Fruit fly (Drosophila melanogaster) whole organism, embryonic: ENCODE measurements around the gene alpha4GT2.
A peak's percentile ranks its signal among the peaks of the same experiment; 100 is the strongest.

ENCODE experiments used
- Adf1 ChIP-seq: fragments of 200-800 bp; sonication (Bioruptor generic); IDR thresholded peaks from 2 replicates; pipeline ENCODE4 v1.3.6; 2022; ENCODE audit warnings: missing biosample characterization, missing genetic modification characterization
- Awh ChIP-seq: fragments of 200-800 bp; sonication (Bioruptor generic); IDR thresholded peaks from 2 replicates; pipeline ENCODE4, ENCODE4 v1.3.6; 2022; ENCODE audit warnings: missing biosample characterization, missing genetic modification characterization
- BEAF-32 ChIP-seq: fragments of 200-800 bp; sonication (Bioruptor generic); optimal IDR thresholded peaks from 3 replicates; lab custom pipeline; 2017; ENCODE audit warnings: missing biosample characterization, missing genetic modification characterization, mild to moderate bottlenecking, moderate library complexity, missing genetic modification reagents
- Bdp1 ChIP-seq: fragments of 200-800 bp; sonication (Bioruptor generic); optimal IDR thresholded peaks from 3 replicates; lab custom pipeline; 2016; ENCODE audit warnings: missing biosample characterization, missing genetic modification characterization
- Blimp-1 ChIP-seq: fragments of 200-800 bp; sonication (Bioruptor generic); optimal IDR thresholded peaks from 3 replicates; lab custom pipeline; 2018; ENCODE audit warnings: missing biosample characterization, missing genetic modification characterization, mild to moderate bottlenecking, moderate library complexity, missing genetic modification reagents
- CG10321 ChIP-seq: fragments of 200-800 bp; sonication (Bioruptor generic); IDR thresholded peaks from 2 replicates; pipeline ENCODE4 v1.3.6; 2022; ENCODE audit warnings: missing biosample characterization, missing genetic modification characterization
- CG11504 ChIP-seq: fragments of 200-800 bp; sonication (Bioruptor generic); optimal IDR thresholded peaks from 3 replicates; lab custom pipeline; 2019; ENCODE audit warnings: missing biosample characterization, mild to moderate bottlenecking, missing genetic modification characterization, moderate library complexity
- CG12942 ChIP-seq: fragments of 200-800 bp; sonication (Bioruptor generic); optimal IDR thresholded peaks from 3 replicates; lab custom pipeline; 2016; ENCODE audit warnings: missing biosample characterization, missing genetic modification characterization
- CG1647 ChIP-seq: fragments of 200-800 bp; sonication (Bioruptor generic); optimal IDR thresholded peaks from 3 replicates; lab custom pipeline; 2016; ENCODE audit warnings: missing biosample characterization, missing genetic modification characterization
- CG16779 ChIP-seq: fragments of 200-800 bp; sonication (Bioruptor generic); IDR thresholded peaks from 2 replicates; pipeline ENCODE4 v1.3.6; 2022; ENCODE audit warnings: missing biosample characterization, missing genetic modification characterization
- CG18476 ChIP-seq: fragments of 200-800 bp; sonication (Bioruptor generic); optimal IDR thresholded peaks from 2 replicates; lab custom pipeline; 2016; ENCODE audit warnings: missing biosample characterization, mild to moderate bottlenecking, missing genetic modification characterization
- CG2202 ChIP-seq: fragments of 200-800 bp; sonication (Bioruptor generic); optimal IDR thresholded peaks from 2 replicates; lab custom pipeline; 2018; ENCODE audit warnings: missing biosample characterization, mild to moderate bottlenecking, missing genetic modification characterization
- CG2712 ChIP-seq: fragments of 200-800 bp; optimal IDR thresholded peaks from 3 replicates; lab custom pipeline; 2019; ENCODE audit warnings: missing biosample characterization, mild to moderate bottlenecking, missing genetic modification characterization, moderate library complexity
- CG6175 ChIP-seq: fragments of 200-800 bp; sonication (Bioruptor generic); IDR thresholded peaks from 3 replicates; pipeline ENCODE4 v1.3.6; 2022; ENCODE audit warnings: missing biosample characterization, missing genetic modification characterization
- CG6254 ChIP-seq: fragments of 200-800 bp; sonication (Bioruptor generic); optimal IDR thresholded peaks from 3 replicates; lab custom pipeline; 2017; ENCODE audit warnings: mild to moderate bottlenecking, missing biosample characterization, missing genetic modification reagents, missing genetic modification characterization
- CG6854 ChIP-seq: fragments of 200-800 bp; sonication (Bioruptor generic); optimal IDR thresholded peaks from 3 replicates; lab custom pipeline; 2017; ENCODE audit warnings: missing biosample characterization, mild to moderate bottlenecking, missing genetic modification characterization
- CG7556 ChIP-seq: fragments of 200-800 bp; sonication (Bioruptor generic); optimal IDR thresholded peaks from 2 replicates; lab custom pipeline; 2017; ENCODE audit warnings: missing biosample characterization, mild to moderate bottlenecking, missing genetic modification characterization
- CG9817 ChIP-seq: fragments of 200-800 bp; sonication (Bioruptor generic); optimal IDR thresholded peaks from 2 replicates; lab custom pipeline; 2018; ENCODE audit warnings: missing biosample characterization, mild to moderate bottlenecking, missing genetic modification characterization, moderate library complexity
- CG9876 ChIP-seq: fragments of 200-800 bp; sonication (Bioruptor generic); optimal IDR thresholded peaks from 2 replicates; lab custom pipeline; 2016; ENCODE audit warnings: missing biosample characterization, missing genetic modification characterization
- Camta ChIP-seq: fragments of 200-800 bp; sonication (Bioruptor generic); optimal IDR thresholded peaks from 2 replicates; lab custom pipeline; 2016; ENCODE audit warnings: missing biosample characterization, missing genetic modification characterization
- CkIIα-i1 ChIP-seq: fragments of 200-800 bp; sonication (Bioruptor generic); IDR thresholded peaks from 2 replicates; pipeline ENCODE4 v1.3.6; 2022; ENCODE audit warnings: missing biosample characterization, missing genetic modification characterization
- Elba2 ChIP-seq: fragments of 200-800 bp; sonication (Bioruptor generic); optimal IDR thresholded peaks from 3 replicates; lab custom pipeline; 2016; ENCODE audit warnings: missing biosample characterization, missing genetic modification characterization
- HmgD ChIP-seq: fragments of 200-800 bp; sonication (Bioruptor generic); optimal IDR thresholded peaks from 3 replicates; lab custom pipeline; 2016; ENCODE audit warnings: missing biosample characterization, missing genetic modification characterization
- HmgZ ChIP-seq: fragments of 200-800 bp; sonication (Bioruptor generic); optimal IDR thresholded peaks from 2 replicates; lab custom pipeline; 2018; ENCODE audit warnings: missing biosample characterization, mild to moderate bottlenecking, missing genetic modification characterization
- Hmx ChIP-seq: fragments of 200-800 bp; sonication (Bioruptor generic); optimal IDR thresholded peaks from 2 replicates; lab custom pipeline; 2016; ENCODE audit warnings: missing biosample characterization, missing genetic modification characterization
- NK7.1 ChIP-seq: fragments of 200-800 bp; sonication (Bioruptor generic); optimal IDR thresholded peaks from 3 replicates; lab custom pipeline; 2016; ENCODE audit warnings: missing biosample characterization, missing genetic modification characterization
- Nf-YB ChIP-seq: fragments of 200-800 bp; sonication (Bioruptor generic); optimal IDR thresholded peaks from 3 replicates; lab custom pipeline; 2019; ENCODE audit warnings: missing biosample characterization, mild to moderate bottlenecking, missing genetic modification characterization, moderate library complexity
- Ravus ChIP-seq: fragments of 200-800 bp; sonication (Bioruptor generic); IDR thresholded peaks from 2 replicates; pipeline ENCODE4 v1.3.6; 2022; ENCODE audit warnings: missing biosample characterization, missing genetic modification characterization
- Six4 ChIP-seq: fragments of 200-800 bp; sonication (Bioruptor generic); optimal IDR thresholded peaks from 2 replicates; lab custom pipeline; 2016; ENCODE audit warnings: missing biosample characterization, missing genetic modification characterization
- Sry-β ChIP-seq: fragments of 200-800 bp; sonication (Bioruptor generic); optimal IDR thresholded peaks from 2 replicates; lab custom pipeline; 2018; ENCODE audit warnings: missing biosample characterization, mild to moderate bottlenecking, missing genetic modification characterization, moderate library complexity
- Sry-δ ChIP-seq: fragments of 200-800 bp; sonication (Bioruptor generic); optimal IDR thresholded peaks from 2 replicates; lab custom pipeline; 2016; ENCODE audit warnings: missing biosample characterization, missing genetic modification characterization
- al ChIP-seq: fragments of 200-800 bp; sonication (Bioruptor generic); IDR thresholded peaks from 2 replicates; pipeline ENCODE4 v1.3.6; 2022; ENCODE audit warnings: missing biosample characterization, missing genetic modification characterization
- bab2 ChIP-seq: fragments of 200-800 bp; sonication (Bioruptor generic); optimal IDR thresholded peaks from 2 replicates; lab custom pipeline; 2016; ENCODE audit warnings: missing biosample characterization, missing genetic modification characterization
- bcd ChIP-seq: fragments of 200-800 bp; sonication (Bioruptor generic); optimal IDR thresholded peaks from 2 replicates; lab custom pipeline; 2017; ENCODE audit warnings: missing biosample characterization, mild to moderate bottlenecking, missing genetic modification characterization
- bsh ChIP-seq, 2 experiments: fragments of 200-800 bp; sonication (Bioruptor generic); optimal IDR thresholded peaks; 2 replicates each; lab custom pipeline; 2017 to 2018; ENCODE audit warnings: mild to moderate bottlenecking in 2 of 2, missing biosample characterization in 2 of 2, missing genetic modification characterization in 2 of 2, moderate library complexity in 1 of 2
- cad ChIP-seq: fragments of >200 bp; optimal IDR thresholded peaks from 2 replicates; lab custom pipeline; 2017; ENCODE audit warnings: missing biosample characterization, missing genetic modification characterization
- chif ChIP-seq, 2 experiments: fragments of 200-800 bp; sonication (Bioruptor generic); optimal IDR thresholded peaks; 3 replicates each; lab custom pipeline; 2016; ENCODE audit warnings: missing biosample characterization in 2 of 2, missing genetic modification characterization in 2 of 2
- cwo ChIP-seq: fragments of 200-800 bp; sonication (Bioruptor generic); optimal IDR thresholded peaks from 3 replicates; lab custom pipeline; 2017; ENCODE audit warnings: missing biosample characterization, missing genetic modification characterization, mild to moderate bottlenecking, moderate library complexity, missing genetic modification reagents
- da ChIP-seq: fragments of 200-800 bp; sonication (Bioruptor generic); optimal IDR thresholded peaks from 2 replicates; lab custom pipeline; 2016; ENCODE audit warnings: missing biosample characterization, missing genetic modification characterization
- ems ChIP-seq: fragments of 200-800 bp; sonication (Bioruptor generic); optimal IDR thresholded peaks from 3 replicates; lab custom pipeline; 2016; ENCODE audit warnings: missing biosample characterization, missing genetic modification characterization
- fd96Cb ChIP-seq: fragments of 200-800 bp; sonication (Bioruptor generic); optimal IDR thresholded peaks from 2 replicates; lab custom pipeline; 2018; ENCODE audit warnings: missing biosample characterization, mild to moderate bottlenecking, missing genetic modification characterization, moderate library complexity
- ftz-f1 ChIP-seq: fragments of 200-800 bp; sonication (Bioruptor generic); optimal IDR thresholded peaks from 2 replicates; lab custom pipeline; 2016; ENCODE audit warnings: missing biosample characterization, missing genetic modification characterization
- hkb ChIP-seq, 2 experiments: fragments of 200-800 bp in 1 of 2; fragments of >200 bp in 1 of 2; sonication (Bioruptor generic) in 1 of 2; IDR thresholded peaks in 1 of 2; optimal IDR thresholded peaks in 1 of 2; 2 replicates each; pipeline versions ENCODE4 v1.3.6 to Lab custom; 2017 to 2022; ENCODE audit warnings: missing biosample characterization in 1 of 2, missing genetic modification characterization in 1 of 2
- hth ChIP-seq: fragments of >200 bp; optimal IDR thresholded peaks from 2 replicates; lab custom pipeline; 2017; ENCODE audit warnings: inconsistent platforms
- nerfin-2 ChIP-seq: fragments of 200-800 bp; sonication (Bioruptor generic); IDR thresholded peaks from 2 replicates; pipeline ENCODE4 v1.3.6; 2022; ENCODE audit warnings: missing biosample characterization, missing genetic modification characterization; ENCODE audit not compliant: partially characterized antibody
- oc ChIP-seq: fragments of 200-800 bp; sonication (Bioruptor generic); optimal IDR thresholded peaks from 2 replicates; lab custom pipeline; 2018; ENCODE audit warnings: missing biosample characterization, mild to moderate bottlenecking, missing genetic modification characterization, moderate library complexity
- pros ChIP-seq: fragments of 200-800 bp; sonication (Bioruptor generic); optimal IDR thresholded peaks from 3 replicates; lab custom pipeline; 2019; ENCODE audit warnings: missing biosample characterization, mild to moderate bottlenecking, missing genetic modification characterization, moderate library complexity
- psq ChIP-seq: fragments of 200-800 bp; sonication (Bioruptor generic); optimal IDR thresholded peaks from 2 replicates; lab custom pipeline; 2017; ENCODE audit warnings: missing biosample characterization, missing genetic modification characterization
- repo ChIP-seq: fragments of 200-800 bp; sonication (Bioruptor generic); optimal IDR thresholded peaks from 2 replicates; lab custom pipeline; 2016; ENCODE audit warnings: missing biosample characterization, missing genetic modification characterization
- sens-2 ChIP-seq: fragments of 200-800 bp; sonication (Bioruptor generic); IDR thresholded peaks from 2 replicates; pipeline ENCODE4 v1.3.6; 2022; ENCODE audit warnings: missing biosample characterization, missing genetic modification characterization
- tgo ChIP-seq: fragments of 200-800 bp; sonication (Bioruptor generic); IDR thresholded peaks from 3 replicates; pipeline ENCODE4 v1.3.6; 2022; ENCODE audit warnings: missing biosample characterization, missing genetic modification characterization
- zfh2 ChIP-seq: fragments of 200-800 bp; sonication (Bioruptor generic); optimal IDR thresholded peaks from 2 replicates; lab custom pipeline; 2016; ENCODE audit warnings: missing biosample characterization, missing genetic modification characterization

alpha4GT2 gene

DNA sequence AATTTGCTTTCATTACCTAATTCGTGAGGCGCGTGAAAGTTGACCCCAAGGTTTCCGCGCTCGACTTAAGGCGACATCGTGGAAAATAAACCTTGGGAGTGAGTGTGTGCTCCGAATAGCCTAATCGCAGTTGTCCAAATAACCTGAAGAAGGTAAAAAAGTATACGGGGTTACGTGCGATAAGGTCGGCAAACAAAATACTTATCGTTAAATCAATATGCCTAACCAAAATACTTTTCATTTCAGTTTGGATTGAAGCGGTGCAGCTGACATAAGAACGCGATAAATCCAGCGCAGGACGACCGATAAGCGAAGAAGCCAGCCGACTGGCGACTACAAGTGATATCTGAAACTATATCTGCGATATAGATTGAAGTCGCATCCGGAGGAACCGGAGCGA is 53.1 kb downstream of the alpha4GT2 start (continued):
- TF ChIP-seq Ravus (no peak), oc (tag; lab: Kevin White, UChicago) (no peak), CG18476 (GFP tag; lab: Kevin White, UChicago) (no peak), bsh (GFP tag; optimal IDR thresholded peaks at IDR 0.05; lab: Kevin White, UChicago) (peak in 1 of 2 experiments; percentile 62), HmgZ (tag; lab: Kevin White, UChicago) (peak; percentile 34), Elba2 (GFP tag; lab: Kevin White, UChicago) (no peak), CG11504 (tag; lab: Kevin White, UChicago) (no peak), CG2202 (tag; lab: Kevin White, UChicago) (peak; percentile 73), Sry-β (GFP tag; lab: Kevin White, UChicago) (no peak), Awh (GFP tag; lab: Robert Waterston, UW) (peak; percentile 56; the same call in 1 of the 2 replicates), psq (GFP tag; lab: Kevin White, UChicago) (no peak), CG16779 (GFP tag; lab: Robert Waterston, UW) (no peak), CG6175 (GFP tag; lab: Robert Waterston, UW) (no peak), CG9817 (tag; lab: Kevin White, UChicago) (no peak), fd96Cb (tag; lab: Kevin White, UChicago) (no peak), al (GFP tag; lab: Robert Waterston, UW) (no peak), CG6854 (GFP tag; lab: Kevin White, UChicago) (no peak), zfh2 (GFP tag; lab: Kevin White, UChicago) (no peak), CG1647 (GFP tag; lab: Kevin White, UChicago) (no peak), Bdp1 (GFP tag; lab: Kevin White, UChicago) (no peak), HmgD (no peak), ftz-f1 (no peak), CkIIα-i1 (no peak), cad (GFP tag; lab: Kevin White, UChicago) (no peak), Six4 (GFP tag; lab: Kevin White, UChicago) (no peak), da (GFP tag; lab: Kevin White, UChicago) (no peak), Camta (GFP tag; lab: Kevin White, UChicago) (peak; percentile 18), pros (GFP tag; lab: Kevin White, UChicago) (peak; percentile 90), Adf1 (GFP tag; lab: Robert Waterston, UW) (no peak), Hmx (GFP tag; lab: Kevin White, UChicago) (no peak), NK7.1 (GFP tag; lab: Kevin White, UChicago) (peak; percentile 29), repo (no peak), ems (GFP tag; lab: Kevin White, UChicago) (peak; percentile 12), chif (GFP tag; optimal IDR thresholded peaks at IDR 0.05; lab: Kevin White, UChicago) (no peak), nerfin-2 (GFP tag; lab: Robert Waterston, UW) (no peak), CG9876 (GFP tag; lab: Kevin White, UChicago) (no peak), Nf-YB (no peak), CG6254 (GFP tag; lab: Kevin White, UChicago) (peak; percentile 41), CG10321 (GFP tag; lab: Robert Waterston, UW) (no peak), cwo (GFP tag; lab: Kevin White, UChicago) (no peak), hth (no peak), CG2712 (tag; lab: Kevin White, UChicago) (peak; percentile 31), bcd (GFP tag; lab: Kevin White, UChicago) (no peak), sens-2 (GFP tag; lab: Robert Waterston, UW) (peak; percentile 77), bab2 (peak; percentile 21), Sry-δ (GFP tag; lab: Kevin White, UChicago) (peak; percentile 6), CG12942 (no peak), BEAF-32 (no peak), CG7556 (GFP tag; lab: Kevin White, UChicago) (no peak), tgo (no peak), Blimp-1 (GFP tag; lab: Kevin White, UChicago) (peak; percentile 50), hkb (optimal IDR thresholded peaks at IDR 0.05; lab: Kevin White, UChicago) (no peak), hkb (GFP tag; IDR thresholded peaks at IDR 0.05; lab: Robert Waterston, UW) (peak; percentile 39; the same call in 1 of the 2 replicates)
